Fruit fly (Drosophila melanogaster) whole organism, wandering third instar larva: Measurements from ENCODE around the gene CG43292.

ENCODE experiments used
- CG9705 ChIP-seq: fragments of 200-800 bp; sonication (Bioruptor generic); optimal IDR thresholded peaks from 2 replicates; lab custom pipeline; 2018; ENCODE audit warnings: missing biosample characterization, mild to moderate bottlenecking, missing genetic modification characterization
- Dfd ChIP-seq: fragments of >200 bp; optimal IDR thresholded peaks from 2 replicates; lab custom pipeline; 2017; ENCODE audit warnings: missing biosample characterization, missing genetic modification characterization
- Dif ChIP-seq: fragments of 200-275, 200-300 bp; sonication (Bioruptor generic); optimal IDR thresholded peaks from 2 replicates; lab custom pipeline; 2018; ENCODE audit warnings: missing biosample characterization, missing genetic modification characterization; ENCODE audit not compliant: partially characterized antibody
- HLH106 ChIP-seq: fragments of 200-800 bp; optimal IDR thresholded peaks from 3 replicates; lab custom pipeline; 2019; ENCODE audit warnings: missing biosample characterization, mild to moderate bottlenecking, missing genetic modification characterization, moderate library complexity
- Jra ChIP-seq: sonication (Bioruptor generic); optimal IDR thresholded peaks from 2 replicates; lab custom pipeline; 2016; ENCODE audit warnings: missing biosample characterization, missing genetic modification characterization
- Mio ChIP-seq: sonication (Bioruptor generic); optimal IDR thresholded peaks from 2 replicates; lab custom pipeline; 2016; ENCODE audit warnings: missing biosample characterization, missing genetic modification characterization
- br ChIP-seq: fragments of 200-800 bp; sonication (Bioruptor generic); optimal IDR thresholded peaks from 2 replicates; lab custom pipeline; 2016; ENCODE audit warnings: missing biosample characterization, missing genetic modification characterization
- dsf ChIP-seq: sonication (Bioruptor generic); optimal IDR thresholded peaks from 2 replicates; lab custom pipeline; 2016; ENCODE audit warnings: missing biosample characterization, missing genetic modification characterization, borderline replicate concordance
- ey ChIP-seq: fragments of 200-800 bp; sonication (Bioruptor generic); optimal IDR thresholded peaks from 2 replicates; lab custom pipeline; 2016; ENCODE audit warnings: missing biosample characterization, missing genetic modification characterization
- foxo ChIP-seq, 2 experiments: fragments of 200-800 bp; sonication (Bioruptor generic); optimal IDR thresholded peaks; 2 replicates in 1 of 2; 3 replicates in 1 of 2; lab custom pipeline; 2016 to 2017; ENCODE audit warnings: missing biosample characterization in 2 of 2, missing genetic modification characterization in 2 of 2
- fru ChIP-seq: fragments of 200-800 bp; sonication (Bioruptor generic); optimal IDR thresholded peaks from 3 replicates; lab custom pipeline; 2016; ENCODE audit warnings: missing biosample characterization, mild to moderate bottlenecking, missing genetic modification characterization
- h ChIP-seq: fragments of 200-800 bp; sonication (Bioruptor generic); optimal IDR thresholded peaks from 3 replicates; lab custom pipeline; 2016; ENCODE audit warnings: missing biosample characterization, mild to moderate bottlenecking, missing genetic modification characterization
- psq ChIP-seq: fragments of 200-800 bp; sonication (Bioruptor generic); optimal IDR thresholded peaks from 3 replicates; lab custom pipeline; 2017; ENCODE audit warnings: missing biosample characterization, mild to moderate bottlenecking, missing genetic modification characterization, moderate library complexity
- sv ChIP-seq: fragments of 200-800 bp; sonication (Bioruptor generic); optimal IDR thresholded peaks from 3 replicates; lab custom pipeline; 2016; ENCODE audit warnings: missing biosample characterization, missing genetic modification characterization

dm6 chr3L:7465209-7465608, 10.2 kb upstream of the CG43292 start, which contains the start of the genes CG42660, CG42661 and Tsp66A:
- TF ChIP-seq dsf (GFP tag; lab: Kevin White, UChicago): no peak
- TF ChIP-seq psq: no peak
- TF ChIP-seq Dfd (GFP tag; lab: Kevin White, UChicago): no peak
- no peak for TF ChIP-seq CG9705 (GFP tag; lab: Kevin White, UChicago)
- TF ChIP-seq sv (GFP tag; lab: Kevin White, UChicago): no peak
- TF ChIP-seq ey (GFP tag; lab: Kevin White, UChicago): no peak
- TF ChIP-seq h (GFP tag; lab: Kevin White, UChicago): no peak
- TF ChIP-seq Mio (GFP tag; lab: Kevin White, UChicago): no peak
- no peak for TF ChIP-seq Dif
- no peak for TF ChIP-seq foxo (GFP tag; optimal IDR thresholded peaks at IDR 0.05; lab: Kevin White, UChicago)
- TF ChIP-seq br (GFP tag; lab: Kevin White, UChicago): no peak
- no peak for TF ChIP-seq HLH106
- TF ChIP-seq fru (GFP tag; lab: Kevin White, UChicago): no peak
- TF ChIP-seq Jra (GFP tag; lab: Kevin White, UChicago): no peak
